Worm (Caenorhabditis elegans) whole organism, late embryonic: ENCODE results near the gene mcat-1.

Source experiments
- C08G9.2 ChIP-seq: sonication (generic microtip); optimal IDR thresholded peaks from 2 replicates; lab custom pipeline; 2016; ENCODE audit warnings: mild to moderate bottlenecking, missing genetic modification characterization, moderate library complexity, missing compliant biosample characterization
- F13H6.1 ChIP-seq: sonication (generic microtip); optimal IDR thresholded peaks from 2 replicates; lab custom pipeline; 2016; ENCODE audit warnings: missing genetic modification characterization, missing compliant biosample characterization
- K02D7.2 ChIP-seq: sonication (generic microtip); optimal IDR thresholded peaks from 2 replicates; lab custom pipeline; 2017; ENCODE audit warnings: mild to moderate bottlenecking, missing genetic modification characterization, missing compliant biosample characterization
- ahr-1 ChIP-seq: sonication (generic microtip); optimal IDR thresholded peaks from 2 replicates; lab custom pipeline; 2016; ENCODE audit warnings: missing genetic modification characterization, missing compliant biosample characterization
- ama-1 ChIP-seq: fragments of 150-350 bp; optimal IDR thresholded peaks from 2 replicates; lab custom pipeline; 2014
- ceh-14 ChIP-seq: sonication (generic microtip); optimal IDR thresholded peaks from 2 replicates; lab custom pipeline; 2016; ENCODE audit warnings: missing genotype, missing genetic modification characterization, missing compliant biosample characterization
- ceh-18 ChIP-seq: sonication (generic microtip); optimal IDR thresholded peaks from 2 replicates; lab custom pipeline; 2016; ENCODE audit warnings: missing genetic modification characterization, missing compliant biosample characterization
- ceh-2 ChIP-seq: sonication (generic microtip); optimal IDR thresholded peaks from 2 replicates; lab custom pipeline; 2016; ENCODE audit warnings: missing genotype, missing genetic modification characterization, missing compliant biosample characterization
- ceh-24 ChIP-seq: sonication (generic microtip); optimal IDR thresholded peaks from 2 replicates; lab custom pipeline; 2016; ENCODE audit warnings: mild to moderate bottlenecking, missing genetic modification characterization, missing compliant biosample characterization
- ceh-30 ChIP-seq: fragments of 150-350 bp; optimal IDR thresholded peaks from 2 replicates; lab custom pipeline; 2014; ENCODE audit warnings: missing biosample characterization, missing genetic modification characterization
- ceh-31 ChIP-seq: sonication (generic microtip); optimal IDR thresholded peaks from 2 replicates; lab custom pipeline; 2016; ENCODE audit warnings: missing genetic modification characterization, missing compliant biosample characterization
- ceh-34 ChIP-seq: sonication (generic microtip); optimal IDR thresholded peaks from 2 replicates; lab custom pipeline; 2016; ENCODE audit warnings: mild to moderate bottlenecking, missing genetic modification characterization, missing compliant biosample characterization
- ceh-45 ChIP-seq: fragments of 200-800 bp; sonication (Bioruptor generic); IDR thresholded peaks from 2 replicates; pipeline ENCODE4 v1.3.6; 2022; ENCODE audit warnings: missing genetic modification reagents, missing genetic modification characterization, missing compliant biosample characterization
- ceh-48 ChIP-seq: sonication (generic microtip); optimal IDR thresholded peaks from 2 replicates; lab custom pipeline; 2016; ENCODE audit warnings: missing genetic modification characterization, inconsistent platforms, missing compliant biosample characterization
- ceh-9 ChIP-seq: sonication (generic microtip); optimal IDR thresholded peaks from 2 replicates; lab custom pipeline; 2016; ENCODE audit warnings: mild to moderate bottlenecking, missing genetic modification characterization, inconsistent platforms, missing compliant biosample characterization
- dmd-4 ChIP-seq: sonication (generic microtip); optimal IDR thresholded peaks from 2 replicates; lab custom pipeline; 2016; ENCODE audit warnings: borderline replicate concordance, missing genetic modification characterization, missing compliant biosample characterization
- dve-1 ChIP-seq: sonication (generic microtip); optimal IDR thresholded peaks from 2 replicates; lab custom pipeline; 2017; ENCODE audit warnings: antibody characterized with exemption, mild to moderate bottlenecking, missing genetic modification characterization, missing compliant biosample characterization
- elt-2 ChIP-seq: sonication (generic microtip); optimal IDR thresholded peaks from 2 replicates; lab custom pipeline; 2016; ENCODE audit warnings: missing genetic modification reagents, missing genetic modification characterization, missing compliant biosample characterization
- ets-4 ChIP-seq: sonication (generic microtip); optimal IDR thresholded peaks from 2 replicates; lab custom pipeline; 2016; ENCODE audit warnings: missing genetic modification characterization, missing compliant biosample characterization
- eyg-1 ChIP-seq: sonication (generic microtip); optimal IDR thresholded peaks from 2 replicates; lab custom pipeline; 2016; ENCODE audit warnings: missing genotype, missing genetic modification characterization, missing compliant biosample characterization
- fax-1 ChIP-seq: sonication (generic microtip); optimal IDR thresholded peaks from 2 replicates; lab custom pipeline; 2016; ENCODE audit warnings: missing genotype, missing genetic modification characterization, missing compliant biosample characterization
- fkh-6 ChIP-seq: sonication (generic microtip); optimal IDR thresholded peaks from 2 replicates; lab custom pipeline; 2016; ENCODE audit warnings: missing genetic modification characterization, missing compliant biosample characterization
- hlh-15 ChIP-seq: sonication (generic microtip); optimal IDR thresholded peaks from 2 replicates; lab custom pipeline; 2016; ENCODE audit warnings: missing genetic modification characterization, missing compliant biosample characterization
- hlh-30 ChIP-seq: sonication (generic microtip); optimal IDR thresholded peaks from 2 replicates; lab custom pipeline; 2017; ENCODE audit warnings: antibody characterized with exemption, missing genetic modification characterization, missing compliant biosample characterization; ENCODE audit not compliant: insufficient read depth
- hlh-6 ChIP-seq: sonication (generic microtip); optimal IDR thresholded peaks from 2 replicates; lab custom pipeline; 2016; ENCODE audit warnings: missing genotype, missing genetic modification characterization, missing compliant biosample characterization
- hlh-8 ChIP-seq: sonication (generic microtip); optimal IDR thresholded peaks from 2 replicates; lab custom pipeline; 2016; ENCODE audit warnings: missing genotype, missing genetic modification characterization, missing compliant biosample characterization
- lim-6 ChIP-seq: sonication (generic microtip); optimal IDR thresholded peaks from 2 replicates; lab custom pipeline; 2016; ENCODE audit warnings: missing genetic modification characterization, missing compliant biosample characterization
- lin-11 ChIP-seq: fragments of 200-800 bp; sonication (Bioruptor generic); optimal IDR thresholded peaks from 2 replicates; lab custom pipeline; 2018; ENCODE audit warnings: mild to moderate bottlenecking, missing genetic modification characterization, missing compliant biosample characterization
- madf-2 ChIP-seq: sonication (generic microtip); optimal IDR thresholded peaks from 2 replicates; lab custom pipeline; 2017; ENCODE audit warnings: missing genetic modification characterization, missing compliant biosample characterization
- mec-3 ChIP-seq: sonication (generic microtip); optimal IDR thresholded peaks from 2 replicates; lab custom pipeline; 2016; ENCODE audit warnings: borderline replicate concordance, missing genetic modification characterization, missing compliant biosample characterization
- nfya-1 ChIP-seq: sonication (generic microtip); optimal IDR thresholded peaks from 2 replicates; lab custom pipeline; 2017; ENCODE audit warnings: missing genetic modification characterization, mild to moderate bottlenecking, missing compliant biosample characterization, antibody characterized with exemption, moderate library complexity
- nhr-11 ChIP-seq: fragments of 150-350 bp; optimal IDR thresholded peaks from 2 replicates; lab custom pipeline; 2014; ENCODE audit warnings: missing biosample characterization, missing genetic modification characterization
- nhr-232 ChIP-seq: sonication (generic microtip); optimal IDR thresholded peaks from 2 replicates; lab custom pipeline; 2016; ENCODE audit warnings: missing genetic modification characterization, missing compliant biosample characterization
- odd-2 ChIP-seq: sonication (generic microtip); optimal IDR thresholded peaks from 2 replicates; lab custom pipeline; 2017; ENCODE audit warnings: antibody characterized with exemption, mild to moderate bottlenecking, missing genetic modification characterization, missing compliant biosample characterization
- pat-9 ChIP-seq: fragments of 200-800 bp; sonication (Bioruptor generic); optimal IDR thresholded peaks from 2 replicates; lab custom pipeline; 2018; ENCODE audit warnings: mild to moderate bottlenecking, missing genetic modification characterization, moderate library complexity, missing compliant biosample characterization
- pax-1 ChIP-seq: fragments of 150-350 bp; optimal IDR thresholded peaks from 2 replicates; lab custom pipeline; 2014; ENCODE audit warnings: missing biosample characterization, missing genetic modification characterization
- pha-2 ChIP-seq: sonication (generic microtip); optimal IDR thresholded peaks from 2 replicates; lab custom pipeline; 2017; ENCODE audit warnings: mild to moderate bottlenecking, missing genetic modification characterization, missing compliant biosample characterization
- pqm-1 ChIP-seq: sonication (generic microtip); optimal IDR thresholded peaks from 2 replicates; lab custom pipeline; 2016; ENCODE audit warnings: missing genetic modification characterization, missing compliant biosample characterization
- pros-1 ChIP-seq: fragments of 150-350 bp; optimal IDR thresholded peaks from 2 replicates; lab custom pipeline; 2014; ENCODE audit warnings: missing biosample characterization, missing genetic modification reagents, missing genetic modification characterization
- ref-2 ChIP-seq: sonication (generic microtip); optimal IDR thresholded peaks from 2 replicates; lab custom pipeline; 2016; ENCODE audit warnings: missing genetic modification characterization, missing compliant biosample characterization
- rnt-1 ChIP-seq: sonication (generic microtip); optimal IDR thresholded peaks from 2 replicates; lab custom pipeline; 2016; ENCODE audit warnings: missing genetic modification characterization, missing compliant biosample characterization
- sdc-2 ChIP-seq: sonication (generic microtip); optimal IDR thresholded peaks from 2 replicates; lab custom pipeline; 2016; ENCODE audit warnings: missing genotype, missing genetic modification characterization, missing compliant biosample characterization
- sox-2 ChIP-seq: fragments of 200-800 bp; sonication (Bioruptor generic); IDR thresholded peaks from 2 replicates; pipeline ENCODE4 v1.3.6; 2022; ENCODE audit warnings: missing genetic modification reagents, missing genetic modification characterization, missing compliant biosample characterization
- sox-4 ChIP-seq: sonication (generic microtip); optimal IDR thresholded peaks from 2 replicates; lab custom pipeline; 2017; ENCODE audit warnings: mild to moderate bottlenecking, missing genetic modification characterization, inconsistent platforms, missing compliant biosample characterization
- syd-9 ChIP-seq: sonication (generic microtip); optimal IDR thresholded peaks from 2 replicates; lab custom pipeline; 2016; ENCODE audit warnings: mild to moderate bottlenecking, missing genetic modification characterization, moderate library complexity, missing compliant biosample characterization
- tbx-2 ChIP-seq: sonication (generic microtip); optimal IDR thresholded peaks from 2 replicates; lab custom pipeline; 2016; ENCODE audit warnings: missing genetic modification characterization, missing compliant biosample characterization
- tbx-7 ChIP-seq: sonication (generic microtip); optimal IDR thresholded peaks from 2 replicates; lab custom pipeline; 2016; ENCODE audit warnings: missing genotype, missing genetic modification characterization, missing compliant biosample characterization
- ttx-3 ChIP-seq: sonication (generic microtip); optimal IDR thresholded peaks from 2 replicates; lab custom pipeline; 2016; ENCODE audit warnings: missing genetic modification reagents, missing genetic modification characterization, missing compliant biosample characterization
- unc-42 ChIP-seq: sonication (generic microtip); optimal IDR thresholded peaks from 2 replicates; lab custom pipeline; 2016; ENCODE audit warnings: missing genotype, missing genetic modification characterization, missing compliant biosample characterization
- unc-55 ChIP-seq: sonication (generic microtip); optimal IDR thresholded peaks from 2 replicates; lab custom pipeline; 2017; ENCODE audit warnings: missing biosample characterization, missing genetic modification reagents, missing genetic modification characterization

Gene mcat-1

DNA sequence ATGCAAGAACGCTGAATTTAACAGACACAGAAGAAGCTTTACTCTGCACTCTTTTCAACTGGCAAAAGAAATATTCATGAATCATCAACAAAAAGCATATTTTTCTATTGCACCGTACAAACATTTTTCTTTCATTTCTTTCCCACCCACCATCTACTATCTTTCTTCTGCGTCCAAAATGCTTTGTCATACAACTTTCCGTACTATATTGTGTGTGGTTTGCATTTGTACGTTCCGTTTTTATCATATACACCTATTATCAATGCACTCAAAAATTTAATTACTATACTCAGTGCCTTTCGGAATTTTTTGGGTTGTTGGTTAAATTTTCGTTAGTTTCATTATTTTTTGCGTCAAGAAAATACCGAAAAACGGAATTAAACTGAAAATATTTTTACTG is 23.7 kb downstream of the mcat-1 start:
- TF ChIP-seq ceh-18 (tag; lab: Kevin White, UChicago) (no peak), dmd-4 (no peak), elt-2 (no peak), pqm-1 (no peak)

DNA sequence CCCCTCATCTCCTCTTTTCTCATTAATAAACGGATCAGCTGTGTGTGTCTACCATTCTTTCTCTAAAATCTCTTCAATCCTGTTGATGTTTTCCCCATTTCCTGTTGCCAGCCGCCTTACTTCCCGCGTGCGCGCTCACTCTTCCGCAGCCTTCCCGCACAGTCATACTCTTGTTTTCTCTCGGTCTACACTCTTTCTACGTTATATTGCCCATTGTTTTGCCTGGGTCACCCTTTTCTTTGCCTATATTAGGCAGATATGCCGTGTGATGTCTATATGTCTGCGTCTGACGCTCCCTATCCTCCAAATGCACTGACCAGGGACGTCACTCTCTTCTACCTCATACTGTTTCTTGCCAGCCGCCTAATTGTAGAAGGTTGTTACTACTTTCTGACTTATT is 25.0 kb downstream of the mcat-1 start:
- no peak for TF ChIP-seq ama-1
- TF ChIP-seq ceh-31 (tag; lab: Kevin White, UChicago) = peak; percentile 79
- TF ChIP-seq ceh-24 = no peak
- TF ChIP-seq sox-2 = peak; percentile 67
- TF ChIP-seq K02D7.2 (tag; lab: Kevin White, UChicago) = no peak
- TF ChIP-seq tbx-2 (tag; lab: Kevin White, UChicago) = peak; percentile 84
- no peak for TF ChIP-seq ahr-1
- TF ChIP-seq ceh-9 (tag; lab: Kevin White, UChicago) = no peak
- peak; percentile 28 for TF ChIP-seq mec-3 (tag; lab: Kevin White, UChicago)
- peak; percentile 84 for TF ChIP-seq eyg-1 (tag; lab: Kevin White, UChicago)
- no peak for TF ChIP-seq pat-9 (tag; lab: Kevin White, UChicago)
- peak; percentile 69 for TF ChIP-seq unc-55
- peak; percentile 48 for TF ChIP-seq nfya-1 (tag; lab: Kevin White, UChicago)
- peak; percentile 31 for TF ChIP-seq dve-1
- peak; percentile 3 for TF ChIP-seq pqm-1
- no peak for TF ChIP-seq ttx-3 (tag; lab: Kevin White, UChicago)
- TF ChIP-seq ceh-18 (tag; lab: Kevin White, UChicago) = peak; percentile 34
- no peak for TF ChIP-seq C08G9.2
- peak; percentile 84 for TF ChIP-seq hlh-30 (tag; lab: Kevin White, UChicago)
- no peak for TF ChIP-seq ceh-14 (tag; lab: Kevin White, UChicago)
- peak; percentile 63 for TF ChIP-seq ceh-34 (tag; lab: Kevin White, UChicago)
- TF ChIP-seq elt-2 = peak; percentile 39
- no peak for TF ChIP-seq ceh-48 (tag; lab: Kevin White, UChicago)
- peak; percentile 63 for TF ChIP-seq ceh-30 (tag; lab: Kevin White, UChicago)
- peak; percentile 38 for TF ChIP-seq tbx-7
- no peak for TF ChIP-seq fkh-6 (tag; lab: Kevin White, UChicago)
- no peak for TF ChIP-seq F13H6.1
- no peak for TF ChIP-seq dmd-4
- no peak for TF ChIP-seq lin-11 (tag; lab: Kevin White, UChicago)
- TF ChIP-seq nhr-11 = no peak
- peak; percentile 79 for TF ChIP-seq pax-1 (tag; lab: Kevin White, UChicago)
- TF ChIP-seq ceh-2 = peak; percentile 64
- no peak for TF ChIP-seq hlh-15 (tag; lab: Kevin White, UChicago)
- peak; percentile 75 for TF ChIP-seq ets-4 (tag; lab: Kevin White, UChicago)
- TF ChIP-seq lim-6 = no peak
- peak; percentile 17 for TF ChIP-seq syd-9 (tag; lab: Kevin White, UChicago)
- no peak for TF ChIP-seq sox-4 (tag; lab: Kevin White, UChicago)
- TF ChIP-seq sdc-2 (tag; lab: Kevin White, UChicago) = peak; percentile 38
- TF ChIP-seq ref-2 (tag; lab: Kevin White, UChicago) = peak; percentile 92
- TF ChIP-seq unc-42 (tag; lab: Kevin White, UChicago) = peak; percentile 13
- peak; percentile 1 for TF ChIP-seq pha-2 (tag; lab: Kevin White, UChicago)
- TF ChIP-seq madf-2 (tag; lab: Kevin White, UChicago) = peak; percentile 46
- TF ChIP-seq rnt-1 (tag; lab: Kevin White, UChicago) = peak; percentile 31
- TF ChIP-seq odd-2 (tag; lab: Kevin White, UChicago) = no peak
- no peak for TF ChIP-seq hlh-6 (tag; lab: Kevin White, UChicago)
- no peak for TF ChIP-seq ceh-45 (GFP tag; lab: Robert Waterston, UW)
- TF ChIP-seq pros-1 (tag; lab: Kevin White, UChicago) = peak; percentile 83
- TF ChIP-seq hlh-8 (tag; lab: Kevin White, UChicago) = peak; percentile 76
- no peak for TF ChIP-seq fax-1 (tag; lab: Kevin White, UChicago)
- TF ChIP-seq nhr-232 = no peak
